Worm (Caenorhabditis elegans) whole organism, L4/young adult: ENCODE measurements around the gene sru-29.

ENCODE experiments used
- W03F9.2 ChIP-seq: fragments of 150-350 bp; optimal IDR thresholded peaks from 2 replicates; lab custom pipeline; 2014; ENCODE audit warnings: missing biosample characterization, missing genetic modification characterization
- dao-5 ChIP-seq: sonication (generic microtip); optimal IDR thresholded peaks from 2 replicates; lab custom pipeline; 2016; ENCODE audit warnings: missing genotype, missing genetic modification characterization, moderate library complexity, missing compliant biosample characterization
- him-1 ChIP-seq: sonication (generic microtip); optimal IDR thresholded peaks from 2 replicates; lab custom pipeline; 2016; ENCODE audit warnings: missing genotype, missing genetic modification reagents, missing genetic modification characterization, missing compliant biosample characterization

Gene sru-29

DNA sequence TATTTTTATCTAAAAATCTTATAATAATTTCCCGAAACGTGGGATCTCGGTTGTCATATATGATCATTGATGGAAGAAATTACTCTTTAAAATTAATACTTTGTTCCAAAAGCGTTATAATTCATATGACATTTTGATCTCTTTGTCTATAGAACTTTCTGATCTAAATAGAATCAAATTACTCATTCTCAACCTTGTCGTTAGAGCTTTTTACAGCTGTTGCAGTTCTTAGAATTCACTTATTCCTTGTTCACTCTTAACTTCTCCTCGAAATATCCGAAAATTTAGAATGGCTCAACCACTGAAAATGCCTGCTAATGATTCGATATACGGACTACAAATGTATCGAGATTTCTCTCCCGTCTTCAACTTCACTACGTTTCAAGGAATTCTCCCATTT, at the start of gene sru-29:
TSS of gene sru-29 (plus strand) at position 301 of the 400 bp plus-strand sequence.
- TF ChIP-seq him-1 (tag; lab: Kevin White, UChicago) (no peak), W03F9.2 (no peak), dao-5 (tag; lab: Kevin White, UChicago) (no peak)

DNA sequence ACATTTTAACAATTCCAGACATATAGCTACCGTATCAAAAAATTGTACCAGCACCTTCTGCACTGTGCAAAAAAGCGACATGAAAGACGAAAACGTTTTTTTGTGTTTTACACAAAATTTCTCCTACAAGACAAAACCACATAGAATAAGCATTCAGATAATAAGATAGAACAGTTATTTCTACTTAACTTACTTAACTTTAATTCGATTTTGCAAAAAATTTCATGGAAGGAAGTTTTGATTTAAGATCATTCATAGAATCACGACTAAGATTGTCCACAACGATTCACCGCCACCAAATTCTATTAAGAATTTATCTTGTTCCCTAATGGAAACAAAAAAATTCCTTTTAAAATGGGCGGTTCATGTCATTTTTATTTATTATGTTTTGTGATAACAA, 47.5 kb upstream of the sru-29 start:
- no peak for TF ChIP-seq dao-5 (tag; lab: Kevin White, UChicago)
- no peak for TF ChIP-seq W03F9.2
- no peak for TF ChIP-seq him-1 (tag; lab: Kevin White, UChicago)

DNA sequence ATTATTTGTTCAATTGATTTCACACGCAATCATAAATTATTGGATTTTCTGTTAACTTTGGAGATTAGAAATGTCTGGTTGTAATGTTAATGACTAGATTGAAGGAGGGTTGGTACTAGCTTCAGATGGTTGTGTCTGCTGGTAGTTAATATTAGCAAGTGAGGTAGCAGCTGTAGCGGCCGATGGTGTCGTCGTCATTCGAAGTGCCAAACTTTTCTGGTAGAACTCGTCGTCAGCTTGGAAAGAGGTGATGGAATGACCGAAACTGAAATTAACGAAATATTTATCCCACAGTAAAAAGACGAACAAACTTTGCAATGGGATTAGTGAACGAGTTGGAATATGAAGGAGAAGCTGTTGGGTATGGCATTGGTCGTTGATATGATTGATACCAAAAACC, 46.7 kb upstream of the sru-29 start:
- TF ChIP-seq dao-5 (tag; lab: Kevin White, UChicago) (no peak), W03F9.2 (no peak), him-1 (tag; lab: Kevin White, UChicago) (no peak)

DNA sequence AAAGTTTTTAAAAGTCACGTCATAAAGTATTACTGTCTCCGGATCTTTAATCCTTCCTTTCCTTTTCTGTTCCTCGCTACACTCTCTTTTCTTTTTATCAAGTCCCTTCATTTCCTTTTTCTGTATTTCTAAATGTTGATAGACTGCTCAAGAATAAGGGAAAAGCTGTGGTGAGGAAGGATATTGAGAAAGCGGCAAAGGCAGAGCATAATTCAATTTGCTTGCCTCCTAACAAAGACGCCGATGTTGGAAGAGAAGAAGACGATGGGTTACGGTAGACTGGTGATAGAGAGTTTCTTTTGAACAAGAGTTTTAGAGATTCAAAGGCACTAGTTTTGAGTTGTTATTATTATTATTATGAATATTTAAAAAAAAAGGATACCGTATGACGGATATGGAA, 45.6 kb upstream of the sru-29 start:
- TF ChIP-seq W03F9.2 (no peak), him-1 (tag; lab: Kevin White, UChicago) (no peak), dao-5 (tag; lab: Kevin White, UChicago) (no peak)

DNA sequence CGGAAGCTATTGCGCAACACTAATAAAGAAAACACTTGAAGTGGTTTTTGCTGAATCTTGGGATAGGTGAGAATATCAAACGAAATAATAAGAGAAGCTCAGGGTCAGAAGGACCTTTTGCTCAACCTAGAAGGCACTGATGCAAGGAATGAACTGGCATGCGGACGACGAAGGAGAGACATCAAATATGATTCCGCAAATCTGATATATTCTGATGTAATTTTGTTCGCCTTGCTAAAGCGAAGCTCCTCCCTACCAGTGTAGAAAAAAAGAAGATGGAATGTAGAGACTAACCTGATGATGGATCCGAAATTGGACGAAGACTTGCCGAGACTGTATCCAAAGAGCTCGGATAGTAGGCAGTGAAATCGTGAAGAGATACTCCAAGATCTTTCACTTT, 43.3 kb upstream of the sru-29 start:
- TF ChIP-seq him-1 (tag; lab: Kevin White, UChicago) (no peak), W03F9.2 (no peak), dao-5 (tag; lab: Kevin White, UChicago) (no peak)

DNA sequence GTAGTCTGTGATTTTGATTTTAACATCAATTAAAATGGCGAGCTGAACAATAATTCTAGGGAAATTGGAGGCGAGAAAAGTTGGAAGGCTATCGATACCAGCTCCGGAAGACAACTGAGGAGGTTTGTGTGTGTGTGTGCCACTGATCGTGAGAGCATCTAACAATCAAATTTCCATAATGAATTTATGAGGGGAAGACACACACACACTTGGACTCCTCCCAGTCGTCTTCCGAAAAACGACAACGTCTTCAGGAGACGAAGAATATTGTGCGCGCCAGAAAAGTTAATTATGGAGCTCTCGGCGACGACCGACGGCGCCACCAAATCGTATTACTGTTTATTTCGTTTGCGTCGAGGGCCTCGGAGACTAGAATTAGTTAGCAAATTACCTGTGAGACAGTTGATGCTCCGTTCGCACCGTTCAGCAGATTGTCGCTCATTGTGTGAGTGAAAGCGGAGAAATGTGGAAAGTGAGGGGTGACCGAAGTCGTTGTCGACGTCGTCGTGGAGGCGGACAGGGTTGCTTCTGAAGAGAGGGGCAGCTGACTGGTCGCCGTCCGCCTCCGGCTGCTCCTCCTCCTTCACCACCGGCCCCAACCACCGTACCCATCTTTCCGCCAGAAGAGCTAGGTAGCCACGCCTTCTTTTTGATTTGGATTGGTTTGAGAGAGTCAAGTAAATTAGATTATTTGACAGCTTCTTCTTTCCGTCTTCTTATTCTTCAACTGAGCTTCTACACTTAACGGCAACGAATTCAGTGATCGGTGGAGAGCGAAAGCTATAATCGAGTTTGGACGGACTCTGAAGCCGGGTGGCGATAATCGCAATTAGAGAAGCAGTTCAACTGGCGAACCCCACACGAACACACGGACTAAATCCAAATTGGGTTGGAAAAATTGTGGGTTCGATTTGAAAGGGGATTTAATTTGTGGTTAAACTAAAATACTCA, 42.2 kb upstream of the sru-29 start, which contains the start of gene unc-42:
TSS of gene unc-42 (minus strand) at position 564 of the 951 bp plus-strand sequence.
- TF ChIP-seq him-1 (tag; lab: Kevin White, UChicago) (no peak), dao-5 (tag; lab: Kevin White, UChicago) (no peak)

DNA sequence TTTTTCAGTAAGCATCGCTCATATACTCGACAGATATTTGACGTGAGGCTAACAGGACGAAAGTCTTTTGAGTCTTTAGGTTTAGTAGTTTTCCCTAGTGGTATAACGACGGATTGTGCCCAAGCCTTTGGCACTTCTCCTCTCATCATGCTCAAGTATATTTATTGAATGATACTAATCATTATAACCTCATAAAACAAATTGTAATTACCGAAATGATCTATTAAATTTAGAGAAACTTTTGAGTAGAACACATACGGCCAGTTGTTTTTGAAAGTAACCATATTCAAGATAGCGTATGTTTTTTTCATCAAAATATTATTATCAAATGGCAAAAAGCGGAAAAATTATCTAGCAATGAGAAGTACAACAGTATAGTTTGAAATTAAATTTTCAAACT, 39.9 kb upstream of the sru-29 start:
- no peak for TF ChIP-seq dao-5 (tag; lab: Kevin White, UChicago)
- no peak for TF ChIP-seq W03F9.2

DNA sequence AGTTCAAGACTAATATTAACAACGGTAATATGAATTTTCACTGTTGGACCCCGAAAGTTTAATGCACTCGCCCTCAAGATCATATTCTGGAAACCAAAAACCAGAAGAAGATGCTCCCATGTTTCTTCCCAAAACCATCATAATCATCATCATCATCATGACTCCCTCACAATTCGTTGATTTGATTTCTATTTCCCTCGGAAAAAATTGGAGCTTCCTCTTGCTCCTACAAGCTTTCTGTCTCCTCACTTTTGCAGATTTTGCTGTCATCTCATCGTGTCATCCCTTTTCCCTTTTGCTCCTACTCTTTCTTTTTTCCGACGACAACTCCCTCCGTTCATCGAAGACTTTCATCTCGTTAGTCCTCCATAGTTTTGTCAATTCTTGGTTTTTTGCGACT, 39.3 kb upstream of the sru-29 start, which contains the start of gene F46B6.2:
TSS of gene F46B6.2 (plus strand) at position 316 of the 400 bp plus-strand sequence.
- TF ChIP-seq dao-5 (tag; lab: Kevin White, UChicago) = no peak
- no peak for TF ChIP-seq W03F9.2
- TF ChIP-seq him-1 (tag; lab: Kevin White, UChicago) = no peak

DNA sequence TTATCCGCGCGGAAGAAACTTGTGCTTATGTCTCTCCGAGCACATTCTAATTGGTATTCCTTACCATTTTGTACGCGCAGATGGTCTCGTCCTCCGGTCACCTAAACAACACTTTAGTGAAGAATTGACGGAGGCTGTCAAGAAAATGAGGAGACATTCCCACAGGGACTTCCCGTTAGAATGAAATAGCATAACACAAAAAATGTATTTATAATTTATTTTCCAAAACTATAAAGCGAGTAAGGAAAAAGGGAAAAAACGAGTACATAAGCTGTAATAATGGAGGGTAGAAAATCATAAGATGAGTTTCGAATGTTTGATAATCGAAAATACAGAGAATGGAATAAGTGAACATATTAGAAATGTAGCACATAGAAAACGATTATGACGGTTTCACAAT, 35.5 kb upstream of the sru-29 start, which contains the start of gene F46B6.12:
TSS of gene F46B6.12 (minus strand) at position 101 of the 400 bp plus-strand sequence.
- TF ChIP-seq W03F9.2 (no peak), him-1 (tag; lab: Kevin White, UChicago) (no peak)

DNA sequence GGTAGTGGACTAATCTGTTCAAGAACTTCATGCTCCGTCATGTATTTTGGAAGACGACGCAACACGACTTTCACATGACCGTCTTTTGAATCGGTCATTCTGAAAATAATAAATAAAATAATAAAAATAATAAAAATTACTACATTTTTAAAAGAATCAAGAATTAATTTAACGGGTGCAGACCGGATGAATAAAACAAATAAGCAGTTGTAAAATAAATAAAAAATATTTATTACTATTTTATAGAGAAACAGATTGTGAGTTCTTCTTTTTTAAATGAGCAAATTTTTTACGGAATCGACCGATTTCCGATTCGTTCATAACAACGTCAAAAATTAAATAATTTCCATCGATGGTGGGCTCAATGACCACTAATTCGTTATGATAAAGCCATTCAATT, 33.6 kb upstream of the sru-29 start, which contains the start of gene smg-4:
TSS of gene smg-4 (minus strand) at position 101 of the 400 bp plus-strand sequence.
- no peak for TF ChIP-seq dao-5 (tag; lab: Kevin White, UChicago)
- TF ChIP-seq him-1 (tag; lab: Kevin White, UChicago) = no peak
- TF ChIP-seq W03F9.2 = no peak

DNA sequence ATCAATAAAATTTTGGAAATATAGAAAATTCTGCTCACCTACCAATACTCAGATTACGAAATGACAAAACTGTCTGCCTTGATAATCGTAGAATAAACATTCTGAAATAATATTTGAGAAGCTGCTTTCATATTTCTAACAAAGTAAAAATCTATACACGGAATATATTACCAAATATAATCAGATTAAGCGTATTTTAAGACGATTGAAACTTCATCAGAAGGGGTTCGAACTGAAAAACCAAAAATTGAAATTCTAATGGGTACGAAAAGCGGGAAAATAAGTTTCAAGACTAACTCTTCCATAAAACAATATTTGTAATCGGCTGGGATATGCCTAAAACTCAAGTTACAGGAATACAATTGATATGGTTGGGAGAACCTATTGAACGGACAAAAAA, 31.8 kb upstream of the sru-29 start, which contains the start of gene F46B6.4:
TSS of gene F46B6.4 (minus strand) at position 101 of the 400 bp plus-strand sequence.
- TF ChIP-seq him-1 (tag; lab: Kevin White, UChicago) (no peak), dao-5 (tag; lab: Kevin White, UChicago) (no peak), W03F9.2 (no peak)

DNA sequence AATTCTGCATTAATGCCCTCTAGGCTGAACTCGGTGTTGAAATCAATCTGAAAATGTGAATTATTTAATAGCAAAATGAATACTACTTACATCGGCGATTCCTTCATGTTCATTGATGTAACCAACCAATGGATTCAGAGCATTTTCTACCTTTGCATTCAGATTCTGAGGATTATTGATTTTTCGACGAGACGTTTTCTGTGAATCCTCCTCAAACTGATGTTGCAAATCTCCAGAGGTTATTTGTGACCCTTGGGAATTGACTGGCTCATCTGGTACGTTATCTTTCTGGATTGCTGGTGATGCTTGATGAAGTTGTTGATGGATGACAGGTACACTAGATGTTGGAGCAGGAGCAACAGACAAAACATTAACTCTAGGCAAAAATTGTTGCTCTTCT, 29.2 kb upstream of the sru-29 start:
- TF ChIP-seq him-1 (tag; lab: Kevin White, UChicago) (no peak), W03F9.2 (no peak), dao-5 (tag; lab: Kevin White, UChicago) (no peak)

DNA sequence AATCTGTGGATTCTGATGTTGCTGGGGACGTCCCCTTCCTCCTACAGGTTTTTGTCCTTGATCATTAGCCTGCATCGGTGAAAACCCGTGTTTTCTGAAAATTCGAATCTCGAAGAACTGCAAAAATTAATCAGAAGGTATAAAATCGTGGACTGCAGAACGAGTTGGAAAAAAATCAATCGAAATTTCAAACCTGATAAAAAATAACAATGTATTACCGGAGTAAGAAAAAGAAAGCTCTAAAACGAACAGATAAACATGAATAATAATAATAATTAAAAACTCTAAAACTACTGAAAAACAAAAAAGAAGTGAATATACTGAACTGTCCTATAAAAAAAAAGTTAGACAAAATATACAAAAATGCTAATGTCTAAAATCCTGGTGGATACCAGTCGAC, 28.3 kb upstream of the sru-29 start, which contains the start of gene F46B6.5:
TSS of gene F46B6.5 (minus strand) at position 101 of the 400 bp plus-strand sequence.
- TF ChIP-seq him-1 (tag; lab: Kevin White, UChicago) = no peak
- TF ChIP-seq W03F9.2 = no peak
- TF ChIP-seq dao-5 (tag; lab: Kevin White, UChicago) = no peak

DNA sequence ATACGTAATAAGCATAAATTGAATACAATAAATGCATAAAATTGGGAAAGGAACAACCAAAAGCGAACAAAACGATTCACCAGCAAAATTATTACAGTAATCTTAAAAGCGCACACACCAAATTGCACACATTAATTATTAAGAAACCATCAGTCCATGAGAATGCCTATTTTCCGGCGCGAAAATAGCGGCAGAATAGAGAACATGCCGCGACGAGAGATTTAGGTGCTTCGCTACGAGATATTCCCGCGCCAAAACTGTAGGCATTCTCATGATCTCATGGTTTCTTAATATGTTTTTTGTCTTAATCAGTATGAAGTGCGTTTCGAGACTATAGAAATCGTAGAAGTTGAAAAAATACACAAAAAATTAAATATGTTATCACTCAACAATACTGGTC, 27.0 kb upstream of the sru-29 start:
- TF ChIP-seq him-1 (tag; lab: Kevin White, UChicago) = no peak
